Worm (Caenorhabditis elegans) whole organism, L2 larva: Measurements from ENCODE around the gene Y82E9BR.10.

ENCODE experiments used
- ceh-82 ChIP-seq: fragments of 150-350 bp; optimal IDR thresholded peaks from 2 replicates; lab custom pipeline; 2014; ENCODE audit warnings: missing biosample characterization, missing genetic modification characterization
- lin-13 ChIP-seq: fragments of 150-350 bp; optimal IDR thresholded peaks from 2 replicates; lab custom pipeline; 2014; ENCODE audit warnings: missing biosample characterization, missing genetic modification reagents, missing genetic modification characterization
- lin-39 ChIP-seq: fragments of 150-350 bp; optimal IDR thresholded peaks from 2 replicates; lab custom pipeline; 2014; ENCODE audit warnings: missing biosample characterization, missing genetic modification reagents, missing genetic modification characterization
- mdl-1 ChIP-seq, 2 experiments: fragments of 150-350 bp in 1 of 2; sonication (generic microtip) in 1 of 2; optimal IDR thresholded peaks; 2 replicates each; lab custom pipeline; 2017; ENCODE audit warnings: missing biosample characterization in 2 of 2, missing genetic modification characterization in 2 of 2

- TF ChIP-seq lin-13 (GFP tag; lab: Kevin White, UChicago) (no peak), lin-39 (no peak), ceh-82 (tag; lab: Kevin White, UChicago) (no peak), mdl-1 (tag; optimal IDR thresholded peaks at IDR 0.05; lab: Kevin White, UChicago) (no peak)
Observed at ce11 chrIII:1372563-1372962, 2.8 kb downstream of the Y82E9BR.10 start.
